Fruit fly (Drosophila melanogaster): ENCODE results near the gene Mst77F.
A peak's percentile ranks its signal among the peaks of the same experiment; 100 is the strongest.

Gene Mst77F

dm6 chr3L:20835882-20836281, 18.1 kb upstream of the Mst77F start, which contains the start of gene CG3288:
CG3288 (plus strand) TSS chr3L:20836182.
- no peak for TF ChIP-seq CG8301 (tag; optimal IDR thresholded peaks at IDR 0.05)
- TF ChIP-seq CG15710 (tag; optimal IDR thresholded peaks at IDR 0.05) = no peak
- no peak for TF ChIP-seq CG13204 (GFP tag; optimal IDR thresholded peaks at IDR 0.05)
- no peak for TF ChIP-seq CG9948 (tag; optimal IDR thresholded peaks at IDR 0.05)
- no peak for TF ChIP-seq CG32121 (GFP tag; IDR thresholded peaks at IDR 0.05)
- no peak for TF ChIP-seq CG34367 (tag; optimal IDR thresholded peaks at IDR 0.05)
- no peak for TF ChIP-seq CG10348 (GFP tag; IDR thresholded peaks at IDR 0.05)
- TF ChIP-seq Pif1A (GFP tag; optimal IDR thresholded peaks at IDR 0.05) = no peak
- TF ChIP-seq CG4496 (GFP tag; IDR thresholded peaks at IDR 0.05) = no peak

- no peak for TF ChIP-seq rn (GFP tag; IDR thresholded peaks at IDR 0.05)
- no peak for TF ChIP-seq CG15710 (tag; optimal IDR thresholded peaks at IDR 0.05)
- no peak for TF ChIP-seq Pif1B (GFP tag; optimal IDR thresholded peaks at IDR 0.05)
- TF ChIP-seq CG10348 (GFP tag; IDR thresholded peaks at IDR 0.05) = no peak
- TF ChIP-seq Ets98B (GFP tag; IDR thresholded peaks at IDR 0.05) = no peak
Measured at dm6 chr3L:20834150-20834549, 16.3 kb upstream of the Mst77F start.

dm6 chr3L:20830361-20830760, 12.5 kb upstream of the Mst77F start:
- TF ChIP-seq CG15710 (tag; optimal IDR thresholded peaks at IDR 0.05) = no peak

- TF ChIP-seq D1 (tag; optimal IDR thresholded peaks at IDR 0.05) = no peak
- no peak for TF ChIP-seq EcR (GFP tag; optimal IDR thresholded peaks at IDR 0.05)
- TF ChIP-seq CG9948 (tag; optimal IDR thresholded peaks at IDR 0.05) = no peak
- no peak for TF ChIP-seq gl (tag; optimal IDR thresholded peaks at IDR 0.05)
Measured at dm6 chr3L:20827962-20828361, 10.1 kb upstream of the Mst77F start.

- TF ChIP-seq CG17806 (tag; optimal IDR thresholded peaks at IDR 0.05) = no peak
- peak; percentile 30; the same call in 1 of the 3 replicates for TF ChIP-seq CG4496 (GFP tag; IDR thresholded peaks at IDR 0.05)
- TF ChIP-seq Pif1A (GFP tag; optimal IDR thresholded peaks at IDR 0.05) = peak; percentile 30
Measured at dm6 chr3L:20826950-20827910, 9.4 kb upstream of the Mst77F start.

- TF ChIP-seq D1 (tag; optimal IDR thresholded peaks at IDR 0.05) = peak; percentile 36
- no peak for TF ChIP-seq CG9948 (tag; optimal IDR thresholded peaks at IDR 0.05)
Measured at dm6 chr3L:20823206-20823803, 5.5 kb upstream of the Mst77F start.

- TF ChIP-seq CG13204 (GFP tag; optimal IDR thresholded peaks at IDR 0.05) = no peak
- no peak for TF ChIP-seq CG17806 (tag; optimal IDR thresholded peaks at IDR 0.05)
- no peak for TF ChIP-seq rn (GFP tag; IDR thresholded peaks at IDR 0.05)
- no peak for TF ChIP-seq Pif1A (GFP tag; optimal IDR thresholded peaks at IDR 0.05)
- TF ChIP-seq CG8301 (tag; optimal IDR thresholded peaks at IDR 0.05) = no peak
- no peak for TF ChIP-seq D1 (tag; optimal IDR thresholded peaks at IDR 0.05)
- TF ChIP-seq CG4496 (GFP tag; IDR thresholded peaks at IDR 0.05) = no peak
- TF ChIP-seq gl (tag; optimal IDR thresholded peaks at IDR 0.05) = no peak
- TF ChIP-seq CG10348 (GFP tag; IDR thresholded peaks at IDR 0.05) = no peak
- TF ChIP-seq CG12605 (GFP tag; IDR thresholded peaks at IDR 0.05) = no peak
- no peak for TF ChIP-seq Ets98B (GFP tag; IDR thresholded peaks at IDR 0.05)
- TF ChIP-seq CG34367 (tag; optimal IDR thresholded peaks at IDR 0.05) = no peak
- TF ChIP-seq CG9948 (tag; optimal IDR thresholded peaks at IDR 0.05) = no peak
- no peak for TF ChIP-seq fd96Ca (GFP tag; IDR thresholded peaks at IDR 0.05)
- no peak for TF ChIP-seq Pif1B (GFP tag; optimal IDR thresholded peaks at IDR 0.05)
- no peak for TF ChIP-seq CG32121 (GFP tag; IDR thresholded peaks at IDR 0.05)
- no peak for TF ChIP-seq EcR (GFP tag; optimal IDR thresholded peaks at IDR 0.05)
- TF ChIP-seq CG8159 (tag; optimal IDR thresholded peaks at IDR 0.05) = no peak
- TF ChIP-seq CG14655 (GFP tag; optimal IDR thresholded peaks at IDR 0.05) = no peak
Measured at dm6 chr3L:20815666-20816375, 2.0 kb downstream of the Mst77F start, which contains the start of the genes CG3618 and Pka-R1. CG3618 (minus strand) TSS chr3L:20816075. Pka-R1 (plus strand) TSS chr3L:20816118.

Measured in whole organism, pupa.